Fruit fly (Drosophila melanogaster) whole organism, prepupa: ENCODE data around the gene CG11980.

ENCODE experiments used
- Blimp-1 ChIP-seq: fragments of 200-800 bp; sonication (Bioruptor generic); optimal IDR thresholded peaks from 3 replicates; lab custom pipeline; 2017; ENCODE audit warnings: missing biosample characterization, missing genetic modification characterization, mild to moderate bottlenecking, moderate library complexity, missing genetic modification reagents
- CG10631 ChIP-seq: fragments of 200-800 bp; sonication (Bioruptor generic); optimal IDR thresholded peaks from 2 replicates; lab custom pipeline; 2016; ENCODE audit warnings: missing biosample characterization, missing genetic modification characterization
- CG10669 ChIP-seq: fragments of 200-800 bp; sonication (Bioruptor generic); optimal IDR thresholded peaks from 3 replicates; lab custom pipeline; 2018; ENCODE audit warnings: missing biosample characterization, mild to moderate bottlenecking, missing genetic modification characterization, moderate library complexity
- CG11294 ChIP-seq: fragments of 200-800 bp; sonication (Bioruptor generic); IDR thresholded peaks from 2 replicates; pipeline ENCODE4 v1.3.6; 2022; ENCODE audit warnings: missing biosample characterization, missing genetic modification characterization
- CG11762 ChIP-seq: fragments of 200-800 bp; sonication (Bioruptor generic); optimal IDR thresholded peaks from 3 replicates; lab custom pipeline; 2016; ENCODE audit warnings: missing biosample characterization, missing genetic modification characterization; ENCODE audit not compliant: insufficient read depth
- CG11902 ChIP-seq: fragments of 200-800 bp; sonication (Bioruptor generic); optimal IDR thresholded peaks from 3 replicates; lab custom pipeline; 2016; ENCODE audit warnings: missing biosample characterization, missing genetic modification characterization
- CG15336 ChIP-seq: fragments of 200-800 bp; sonication (Bioruptor generic); IDR thresholded peaks from 2 replicates; pipeline ENCODE4 v1.3.6; 2022; ENCODE audit warnings: missing biosample characterization, missing genetic modification characterization
- CG16779 ChIP-seq: fragments of 200-800 bp; sonication (Bioruptor generic); optimal IDR thresholded peaks from 3 replicates; lab custom pipeline; 2017; ENCODE audit warnings: missing biosample characterization, mild to moderate bottlenecking, missing genetic modification characterization
- CG3032 ChIP-seq: fragments of 200-800 bp; optimal IDR thresholded peaks from 2 replicates; lab custom pipeline; 2019; ENCODE audit warnings: missing biosample characterization, mild to moderate bottlenecking, missing genetic modification characterization, moderate library complexity
- CG32006 ChIP-seq: fragments of 200-800 bp; sonication (Bioruptor generic); optimal IDR thresholded peaks from 3 replicates; lab custom pipeline; 2017; ENCODE audit warnings: missing biosample characterization, mild to moderate bottlenecking, missing genetic modification characterization
- CG4318 ChIP-seq: fragments of 200-800 bp; sonication (Bioruptor generic); optimal IDR thresholded peaks from 3 replicates; lab custom pipeline; 2017; ENCODE audit warnings: missing biosample characterization, mild to moderate bottlenecking, missing genetic modification characterization
- CG6163 ChIP-seq: fragments of 200-800 bp; sonication (Bioruptor generic); IDR thresholded peaks from 3 replicates; pipeline ENCODE4 v1.3.6; 2022; ENCODE audit warnings: missing biosample characterization, missing genetic modification characterization
- CG6276 ChIP-seq: fragments of 200-800 bp; sonication (Bioruptor generic); optimal IDR thresholded peaks from 2 replicates; lab custom pipeline; 2017; ENCODE audit warnings: missing biosample characterization, mild to moderate bottlenecking, missing genetic modification characterization
- CG6808 ChIP-seq: fragments of 200-800 bp; sonication (Bioruptor generic); optimal IDR thresholded peaks from 3 replicates; lab custom pipeline; 2017; ENCODE audit warnings: missing biosample characterization, missing genetic modification characterization, mild to moderate bottlenecking, moderate library complexity, missing genetic modification reagents
- CG6854 ChIP-seq: fragments of 200-800 bp; sonication (Bioruptor generic); optimal IDR thresholded peaks from 2 replicates; lab custom pipeline; 2017; ENCODE audit warnings: missing biosample characterization, mild to moderate bottlenecking, missing genetic modification characterization
- CG7368 ChIP-seq: fragments of 200-800 bp; sonication (Bioruptor generic); optimal IDR thresholded peaks from 3 replicates; lab custom pipeline; 2016; ENCODE audit warnings: missing biosample characterization, missing genetic modification characterization
- CG8119 ChIP-seq: fragments of 200-800 bp; sonication (Bioruptor generic); IDR thresholded peaks from 3 replicates; pipeline ENCODE4 v1.3.6; 2022; ENCODE audit warnings: missing biosample characterization, missing genetic modification characterization
- CG8632 ChIP-seq: fragments of 200-800 bp; sonication (Bioruptor generic); optimal IDR thresholded peaks from 3 replicates; lab custom pipeline; 2016; ENCODE audit warnings: missing biosample characterization, missing genetic modification characterization
- CG9139 ChIP-seq: fragments of 200-800 bp; sonication (Bioruptor generic); optimal IDR thresholded peaks from 3 replicates; lab custom pipeline; 2017; ENCODE audit warnings: missing biosample characterization, mild to moderate bottlenecking, missing genetic modification characterization
- Eip75B ChIP-seq: fragments of 200-800 bp; sonication (Bioruptor generic); optimal IDR thresholded peaks from 3 replicates; lab custom pipeline; 2016; ENCODE audit warnings: missing biosample characterization, missing genetic modification characterization
- Eip78C ChIP-seq: fragments of 200-800 bp; sonication (Bioruptor generic); peaks from one replicate; lab custom pipeline; 2016; ENCODE audit warnings: missing biosample characterization, missing genetic modification characterization
- Ets21C ChIP-seq: fragments of 200-800 bp; sonication (Bioruptor generic); optimal IDR thresholded peaks from 3 replicates; lab custom pipeline; 2016; ENCODE audit warnings: missing biosample characterization, missing genetic modification characterization
- Ets96B ChIP-seq: fragments of 200-800 bp; optimal IDR thresholded peaks from 2 replicates; lab custom pipeline; 2019; ENCODE audit warnings: missing biosample characterization, mild to moderate bottlenecking, missing genetic modification characterization, moderate library complexity
- Gug ChIP-seq: fragments of 200-800 bp; sonication (Bioruptor generic); IDR thresholded peaks from 2 replicates; pipeline ENCODE4 v1.3.6; 2022; ENCODE audit warnings: missing biosample characterization, missing genetic modification characterization
- Hr38 ChIP-seq: sonication (Bioruptor generic); optimal IDR thresholded peaks from 2 replicates; lab custom pipeline; 2016; ENCODE audit warnings: missing biosample characterization, missing genetic modification characterization
- Hr4 ChIP-seq: fragments of 200-800 bp; sonication (Bioruptor generic); optimal IDR thresholded peaks from 3 replicates; lab custom pipeline; 2016; ENCODE audit warnings: missing biosample characterization, missing genetic modification characterization
- Met ChIP-seq: fragments of 200-800 bp; sonication (Bioruptor generic); optimal IDR thresholded peaks from 3 replicates; lab custom pipeline; 2016; ENCODE audit warnings: missing biosample characterization, missing genetic modification characterization
- OdsH ChIP-seq: fragments of 200-800 bp; sonication (Bioruptor generic); optimal IDR thresholded peaks from 3 replicates; lab custom pipeline; 2016; ENCODE audit warnings: missing biosample characterization, missing genetic modification characterization
- Sox14 ChIP-seq: fragments of 200-800 bp; sonication (Bioruptor generic); optimal IDR thresholded peaks from 3 replicates; lab custom pipeline; 2016; ENCODE audit warnings: missing biosample characterization, missing genetic modification characterization
- Sox15 ChIP-seq: fragments of 200-800 bp; sonication (Bioruptor generic); optimal IDR thresholded peaks from 3 replicates; lab custom pipeline; 2016; ENCODE audit warnings: missing biosample characterization, missing genetic modification characterization
- achi ChIP-seq: fragments of 200-800 bp; sonication (Bioruptor generic); optimal IDR thresholded peaks from 3 replicates; lab custom pipeline; 2016; ENCODE audit warnings: missing biosample characterization, missing genetic modification characterization
- acj6 ChIP-seq: fragments of 200-800 bp; sonication (Bioruptor generic); optimal IDR thresholded peaks from 3 replicates; lab custom pipeline; 2016; ENCODE audit warnings: missing biosample characterization, missing genetic modification characterization
- cyc ChIP-seq: fragments of 200-800 bp; sonication (Bioruptor generic); optimal IDR thresholded peaks from 3 replicates; lab custom pipeline; 2016; ENCODE audit warnings: missing biosample characterization, missing genetic modification characterization
- dsx ChIP-seq: fragments of 200-800 bp; optimal IDR thresholded peaks from 3 replicates; lab custom pipeline; 2019; ENCODE audit warnings: missing biosample characterization, mild to moderate bottlenecking, missing genetic modification characterization, moderate library complexity; ENCODE audit not compliant: poor library complexity, severe bottlenecking
- eg ChIP-seq: fragments of 200-800 bp; sonication (Bioruptor generic); IDR thresholded peaks from 3 replicates; pipeline ENCODE4 v1.3.6; 2022; ENCODE audit warnings: missing biosample characterization, missing genetic modification characterization
- esn ChIP-seq: fragments of 200-800 bp; sonication (Bioruptor generic); optimal IDR thresholded peaks from 2 replicates; lab custom pipeline; 2016; ENCODE audit warnings: missing biosample characterization, mild to moderate bottlenecking, missing genetic modification characterization, moderate library complexity
- fd59A ChIP-seq: fragments of 200-800 bp; sonication (Bioruptor generic); optimal IDR thresholded peaks from 2 replicates; lab custom pipeline; 2017; ENCODE audit warnings: missing biosample characterization, mild to moderate bottlenecking, missing genetic modification characterization, missing genetic modification reagents
- fd85E ChIP-seq: fragments of 200-800 bp; sonication (Bioruptor generic); optimal IDR thresholded peaks from 3 replicates; lab custom pipeline; 2016; ENCODE audit warnings: missing biosample characterization, missing genetic modification characterization
- fkh ChIP-seq: fragments of 200-800 bp; sonication (Bioruptor generic); optimal IDR thresholded peaks from 3 replicates; lab custom pipeline; 2017; ENCODE audit warnings: missing biosample characterization, mild to moderate bottlenecking, missing genetic modification characterization, moderate library complexity
- net ChIP-seq: fragments of 200-800 bp; sonication (Bioruptor generic); optimal IDR thresholded peaks from 3 replicates; lab custom pipeline; 2016; ENCODE audit warnings: missing biosample characterization, missing genetic modification characterization
- pdm3 ChIP-seq: fragments of 200-800 bp; sonication (Bioruptor generic); optimal IDR thresholded peaks from 3 replicates; lab custom pipeline; 2016; ENCODE audit warnings: missing biosample characterization, missing genetic modification characterization
- salr ChIP-seq, 2 experiments: fragments of 200-800 bp; sonication (Bioruptor generic); optimal IDR thresholded peaks; 3 replicates each; lab custom pipeline; 2016 to 2018; ENCODE audit warnings: missing biosample characterization in 2 of 2, missing genetic modification characterization in 2 of 2, mild to moderate bottlenecking in 1 of 2
- spab ChIP-seq: fragments of 200-800 bp; sonication (Bioruptor generic); optimal IDR thresholded peaks from 2 replicates; lab custom pipeline; 2017; ENCODE audit warnings: missing biosample characterization, mild to moderate bottlenecking, missing genetic modification characterization, missing genetic modification reagents
- ss ChIP-seq, 2 experiments: fragments of 200-800 bp; sonication (Bioruptor generic); optimal IDR thresholded peaks; 2 replicates in 1 of 2; 3 replicates in 1 of 2; lab custom pipeline; 2017 to 2018; ENCODE audit warnings: mild to moderate bottlenecking in 2 of 2, missing biosample characterization in 2 of 2, missing genetic modification characterization in 2 of 2, moderate library complexity in 1 of 2
- topi ChIP-seq: fragments of 200-800 bp; sonication (Bioruptor generic); optimal IDR thresholded peaks from 3 replicates; lab custom pipeline; 2016; ENCODE audit warnings: missing biosample characterization, missing genetic modification characterization
- vri ChIP-seq: fragments of 200-800 bp; sonication (Bioruptor generic); optimal IDR thresholded peaks from 3 replicates; lab custom pipeline; 2016; ENCODE audit warnings: missing biosample characterization, mild to moderate bottlenecking, missing genetic modification characterization

CG11980 gene

DNA sequence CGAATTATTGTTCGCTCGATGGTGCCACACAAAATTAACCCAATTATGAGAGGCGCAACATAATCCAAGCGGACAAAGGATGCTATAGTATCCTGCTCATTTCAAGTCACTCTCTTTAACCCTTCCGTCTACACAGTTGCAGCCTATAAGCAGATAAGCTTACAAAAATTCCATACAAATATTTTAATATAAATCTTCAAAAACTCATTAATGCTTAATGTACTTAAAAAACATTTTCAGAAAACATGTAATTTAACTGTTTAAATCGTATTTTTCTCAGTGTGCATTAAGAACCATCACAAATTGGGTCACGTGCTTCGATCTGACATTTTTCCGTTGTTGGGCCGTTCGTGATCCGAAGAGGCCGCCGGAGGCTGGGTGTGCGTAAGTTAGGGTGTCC is 35.0 kb upstream of the CG11980 start (continued):
- peak; percentile 25 for TF ChIP-seq CG10631
- no peak for TF ChIP-seq CG4318 (GFP tag; lab: Kevin White, UChicago)
- TF ChIP-seq CG6808 (GFP tag; lab: Kevin White, UChicago) = no peak
- no peak for TF ChIP-seq CG6854
- TF ChIP-seq Sox15 (GFP tag; lab: Kevin White, UChicago) = peak; percentile 5
- no peak for TF ChIP-seq Hr38 (GFP tag; lab: Kevin White, UChicago)
- no peak for TF ChIP-seq CG8119 (GFP tag; lab: Robert Waterston, UW)

DNA sequence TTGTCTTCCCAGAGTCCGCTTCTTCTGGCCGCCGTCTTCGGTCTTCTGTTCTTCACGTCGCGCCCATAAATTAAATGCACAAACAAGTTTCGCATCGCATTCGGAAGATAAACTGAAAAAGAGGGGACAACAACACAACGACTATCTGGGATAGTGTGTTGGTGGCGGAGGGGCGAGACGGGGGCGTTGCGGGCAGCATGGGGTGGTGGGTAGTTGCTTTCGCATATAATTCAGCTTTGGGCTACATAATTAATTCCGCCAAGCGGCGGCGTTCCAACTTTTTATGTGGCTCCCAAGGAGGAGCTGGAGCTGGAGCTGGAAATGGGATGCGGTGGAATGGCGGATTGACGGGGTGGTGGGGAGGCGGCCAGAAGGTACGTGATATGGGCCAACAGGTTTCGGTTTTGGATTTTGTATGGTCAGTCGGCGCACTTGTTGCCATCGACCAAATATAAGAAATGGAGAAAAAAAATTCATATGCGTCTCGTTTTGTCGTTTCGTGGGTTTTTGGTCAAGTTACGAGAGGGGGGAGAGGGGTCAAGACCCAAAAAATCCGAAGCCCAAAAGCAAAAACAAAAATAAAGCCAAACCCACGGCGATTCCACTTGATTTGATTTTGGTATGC is 34.4 kb upstream of the CG11980 start:
- TF ChIP-seq dsx (peak; percentile 4), eg (GFP tag; lab: Robert Waterston, UW) (0 out of 3 replicates have a peak, but pooled peaks have one; percentile 8), Eip78C (GFP tag; lab: Kevin White, UChicago) (no peak), CG15336 (GFP tag; lab: Robert Waterston, UW) (0 out of 2 replicates have a peak, but pooled peaks have one; percentile 6), Sox14 (no peak), ss (GFP tag; optimal IDR thresholded peaks at IDR 0.05; lab: Kevin White, UChicago) (peak in 1 of 2 experiments; percentile 48), CG6854 (peak; percentile 66), Eip75B (GFP tag; lab: Kevin White, UChicago) (peak; percentile 31)

DNA sequence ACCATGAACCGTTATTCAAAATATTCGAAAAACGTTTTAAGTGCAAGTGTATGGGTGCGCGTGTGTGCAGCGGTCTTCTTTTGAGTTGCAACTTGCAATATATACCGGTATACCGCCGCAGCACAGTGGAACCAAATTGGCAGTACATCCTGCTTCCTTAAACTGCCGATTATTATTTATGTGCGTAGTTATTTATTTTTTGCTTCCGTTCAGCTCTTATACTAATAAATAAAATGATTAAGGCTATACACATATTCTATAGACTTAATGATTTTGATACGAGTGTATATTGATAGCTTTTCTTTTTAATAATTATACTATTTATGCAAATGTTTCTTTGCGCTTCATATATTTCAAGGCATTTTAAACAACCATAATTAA is 33.9 kb upstream of the CG11980 start:
- TF ChIP-seq Sox14 = no peak
- peak; percentile 13 for TF ChIP-seq Hr4
- no peak for TF ChIP-seq ss (GFP tag; optimal IDR thresholded peaks at IDR 0.05; lab: Kevin White, UChicago)
- TF ChIP-seq CG10669 (GFP tag; lab: Kevin White, UChicago) = no peak
- no peak for TF ChIP-seq fd59A (GFP tag; lab: Kevin White, UChicago)
- TF ChIP-seq Hr38 (GFP tag; lab: Kevin White, UChicago) = no peak
- TF ChIP-seq CG16779 = no peak
- no peak for TF ChIP-seq spab (GFP tag; lab: Kevin White, UChicago)
- peak; percentile 15 for TF ChIP-seq pdm3 (GFP tag; lab: Kevin White, UChicago)
- no peak for TF ChIP-seq achi (GFP tag; lab: Kevin White, UChicago)
- TF ChIP-seq CG3032 = no peak
- TF ChIP-seq acj6 = peak; percentile 13
- no peak for TF ChIP-seq CG15336 (GFP tag; lab: Robert Waterston, UW)
- TF ChIP-seq Sox15 (GFP tag; lab: Kevin White, UChicago) = no peak
- TF ChIP-seq CG9139 (GFP tag; lab: Kevin White, UChicago) = no peak
- no peak for TF ChIP-seq cyc (GFP tag; lab: Kevin White, UChicago)
- TF ChIP-seq fkh (GFP tag; lab: Kevin White, UChicago) = no peak
- peak; percentile 20 for TF ChIP-seq OdsH (GFP tag; lab: Kevin White, UChicago)
- no peak for TF ChIP-seq CG11902
- no peak for TF ChIP-seq salr (GFP tag; optimal IDR thresholded peaks at IDR 0.05; lab: Kevin White, UChicago)
- no peak for TF ChIP-seq CG7368 (GFP tag; lab: Kevin White, UChicago)
- no peak for TF ChIP-seq fd85E (GFP tag; lab: Kevin White, UChicago)
- TF ChIP-seq Eip75B (GFP tag; lab: Kevin White, UChicago) = no peak
- TF ChIP-seq net (GFP tag; lab: Kevin White, UChicago) = no peak
- TF ChIP-seq Blimp-1 (GFP tag; lab: Kevin White, UChicago) = no peak
- peak; percentile 57 for TF ChIP-seq Met (GFP tag; lab: Kevin White, UChicago)
- TF ChIP-seq CG10631 = no peak
- no peak for TF ChIP-seq CG11294 (GFP tag; lab: Robert Waterston, UW)
- no peak for TF ChIP-seq Ets21C (GFP tag; lab: Kevin White, UChicago)
- TF ChIP-seq CG32006 (GFP tag; lab: Kevin White, UChicago) = peak; percentile 50
- TF ChIP-seq CG11762 = no peak
- no peak for TF ChIP-seq CG6808 (GFP tag; lab: Kevin White, UChicago)
- no peak for TF ChIP-seq Ets96B
- peak; percentile 5 for TF ChIP-seq CG8632 (GFP tag; lab: Kevin White, UChicago)
- TF ChIP-seq CG4318 (GFP tag; lab: Kevin White, UChicago) = no peak
- TF ChIP-seq eg (GFP tag; lab: Robert Waterston, UW) = no peak
- no peak for TF ChIP-seq CG6276 (GFP tag; lab: Kevin White, UChicago)
- TF ChIP-seq topi (GFP tag; lab: Kevin White, UChicago) = no peak
- peak; percentile 46 for TF ChIP-seq esn (GFP tag; lab: Kevin White, UChicago)
- TF ChIP-seq CG6163 (GFP tag; lab: Robert Waterston, UW) = peak; percentile 34; the same call in 1 of the 3 replicates
- no peak for TF ChIP-seq Gug (GFP tag; lab: Robert Waterston, UW)
- TF ChIP-seq vri = no peak
